Fruit fly (Drosophila melanogaster): ENCODE measurements around the gene CG13643.
A peak's percentile ranks its signal among the peaks of the same experiment; 100 is the strongest.

The CG13643 gene

DNA sequence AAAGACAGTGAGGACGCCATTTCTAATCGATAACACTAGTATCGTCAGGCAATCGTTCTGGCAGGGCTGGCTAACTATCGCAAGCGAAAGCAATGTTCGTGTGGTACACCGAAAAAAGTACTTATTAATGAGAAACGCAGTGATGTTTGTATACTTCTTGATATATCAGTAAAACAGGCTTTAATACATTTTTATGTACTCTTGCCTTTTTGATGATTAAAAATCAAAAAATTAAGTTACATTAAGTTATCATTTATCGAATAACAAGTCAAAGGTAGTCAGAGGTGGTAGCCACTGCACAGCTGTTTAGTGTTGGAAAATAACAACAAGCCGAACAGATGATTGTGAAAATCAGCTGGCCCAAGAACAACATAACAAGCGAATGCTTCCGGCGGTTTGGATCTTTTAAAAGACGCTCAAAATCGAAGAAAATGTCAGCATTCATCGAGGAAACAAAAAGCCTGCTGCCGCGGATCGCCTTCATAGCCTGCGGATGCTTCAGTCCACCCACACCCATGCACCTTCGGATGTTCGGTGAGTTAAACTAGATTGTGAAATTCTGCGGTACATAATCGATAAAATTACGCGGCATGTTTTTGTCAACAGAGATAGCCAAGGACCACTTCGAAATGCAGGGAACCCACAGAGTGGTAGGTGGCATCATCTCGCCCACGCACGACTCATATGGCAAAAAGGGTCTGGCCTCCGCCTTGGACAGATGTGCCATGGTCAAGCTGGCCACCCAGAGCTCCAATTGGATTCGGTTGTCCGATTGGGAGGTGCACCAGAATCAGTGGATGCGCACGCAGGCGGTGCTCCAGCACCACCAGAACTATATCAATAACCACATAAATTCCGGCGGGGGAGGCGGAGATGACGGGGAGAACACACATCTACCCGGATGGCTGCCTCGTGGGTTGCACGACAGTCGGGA, 39.4 kb upstream of the CG13643 start, which contains the start of the genes ssh and Nmnat (continued):
- TF ChIP-seq Ssrp (tag; optimal IDR thresholded peaks at IDR 0.05): no peak
- peak; percentile 60 for TF ChIP-seq psq (GFP tag; optimal IDR thresholded peaks at IDR 0.05)
- peak; percentile 79 for TF ChIP-seq Elba2 (GFP tag; optimal IDR thresholded peaks at IDR 0.05)
- TF ChIP-seq bab2 (GFP tag; optimal IDR thresholded peaks at IDR 0.05): no peak
- no peak for TF ChIP-seq CG6765 (GFP tag; optimal IDR thresholded peaks at IDR 0.05)
- no peak for TF ChIP-seq CG7372 (GFP tag; IDR thresholded peaks at IDR 0.05)
- TF ChIP-seq ci (GFP tag; IDR thresholded peaks at IDR 0.05): no peak
- no peak for TF ChIP-seq CG7839 (tag; optimal IDR thresholded peaks at IDR 0.05)
- no peak for TF ChIP-seq unpg (GFP tag; optimal IDR thresholded peaks at IDR 0.05)
- TF ChIP-seq CG14050 (GFP tag; IDR thresholded peaks at IDR 0.05): no peak
- TF ChIP-seq CG12155 (GFP tag; optimal IDR thresholded peaks at IDR 0.05): peak; percentile 49
- no peak for TF ChIP-seq crol (GFP tag; IDR thresholded peaks at IDR 0.05)
- TF ChIP-seq CG15011 (GFP tag; optimal IDR thresholded peaks at IDR 0.05): no peak
- peak; percentile 69 for TF ChIP-seq CG2129 (GFP tag; IDR thresholded peaks at IDR 0.05; ENCODE audit: partially characterized antibody)
- no peak for TF ChIP-seq fd3F (GFP tag; optimal IDR thresholded peaks at IDR 0.05)
- peak; percentile 49 for TF ChIP-seq CG12391 (tag; optimal IDR thresholded peaks at IDR 0.05)
- peak; percentile 87 for TF ChIP-seq bbx (GFP tag; IDR thresholded peaks at IDR 0.05; ENCODE audit: partially characterized antibody)
- peak; percentile 34 to 56 for TF ChIP-seq dpn (GFP tag; optimal IDR thresholded peaks at IDR 0.05)
- TF ChIP-seq Nf-YC (tag; optimal IDR thresholded peaks at IDR 0.05): no peak
- TF ChIP-seq MESR4 (GFP tag; optimal IDR thresholded peaks at IDR 0.05): no peak
- TF ChIP-seq row (GFP tag; IDR thresholded peaks at IDR 0.05): peak; percentile 70
- TF ChIP-seq gsb-n (tag; optimal IDR thresholded peaks at IDR 0.05): no peak
- no peak for TF ChIP-seq fru (optimal IDR thresholded peaks at IDR 0.05)
- no peak for TF ChIP-seq NC2β (GFP tag; optimal IDR thresholded peaks at IDR 0.05)
- TF ChIP-seq sqz (GFP tag; optimal IDR thresholded peaks at IDR 0.05): no peak
- no peak for TF ChIP-seq CG8359 (GFP tag; optimal IDR thresholded peaks at IDR 0.05; ENCODE audit: borderline replicate concordance)
- no peak for TF ChIP-seq CG30431 (GFP tag; optimal IDR thresholded peaks at IDR 0.05)
- no peak for TF ChIP-seq toy (GFP tag; IDR thresholded peaks at IDR 0.05)
- TF ChIP-seq CG17186 (GFP tag; optimal IDR thresholded peaks at IDR 0.05): peak; percentile 56
- no peak for TF ChIP-seq Ada2b (GFP tag; IDR thresholded peaks at IDR 0.05)
- TF ChIP-seq Hand (GFP tag; optimal IDR thresholded peaks at IDR 0.05): no peak
- TF ChIP-seq Blimp-1 (GFP tag; optimal IDR thresholded peaks at IDR 0.05): no peak
- TF ChIP-seq ken (GFP tag; IDR thresholded peaks at IDR 0.05): no peak
- TF ChIP-seq CG1832 (GFP tag; optimal IDR thresholded peaks at IDR 0.05): no peak
- no peak for TF ChIP-seq CG10366 (GFP tag; IDR thresholded peaks at IDR 0.05)
- TF ChIP-seq br (optimal IDR thresholded peaks at IDR 0.05): no peak
- TF ChIP-seq pros (GFP tag; optimal IDR thresholded peaks at IDR 0.05): no peak
- TF ChIP-seq tin (GFP tag; optimal IDR thresholded peaks at IDR 0.05): peak; percentile 10
- TF ChIP-seq dm (GFP tag; optimal IDR thresholded peaks at IDR 0.05): peak; percentile 40
- no peak for TF ChIP-seq jing (GFP tag; optimal IDR thresholded peaks at IDR 0.05)
- no peak for TF ChIP-seq zf30C (GFP tag; optimal IDR thresholded peaks at IDR 0.05)
- no peak for TF ChIP-seq Oli (tag; optimal IDR thresholded peaks at IDR 0.05)
- peak; percentile 22 for TF ChIP-seq Hr3 (GFP tag; optimal IDR thresholded peaks at IDR 0.05)
- TF ChIP-seq CG1647 (GFP tag; optimal IDR thresholded peaks at IDR 0.05): no peak
- TF ChIP-seq Dll (GFP tag; IDR thresholded peaks at IDR 0.05; ENCODE audit: partially characterized antibody): peak; percentile 95
- no peak for TF ChIP-seq Dip2 (GFP tag; IDR thresholded peaks at IDR 0.05)
- no peak for TF ChIP-seq seq (GFP tag; IDR thresholded peaks at IDR 0.05)
- TF ChIP-seq Hmx (GFP tag; optimal IDR thresholded peaks at IDR 0.05): no peak
- TF ChIP-seq dati (GFP tag; IDR thresholded peaks at IDR 0.05): no peak
- no peak for TF ChIP-seq ranshi (GFP tag; IDR thresholded peaks at IDR 0.05)
